Worm (Caenorhabditis elegans) whole organism, L2 larva: Measurements from ENCODE around the gene F08F3.8.

Experiments used
- nhr-25 ChIP-seq: fragments of 150-350 bp; sonication (generic microtip); optimal IDR thresholded peaks from 3 replicates; lab custom pipeline; 2014; ENCODE audit warnings: missing biosample characterization, missing genetic modification characterization
- unc-62 ChIP-seq: fragments of 150-350 bp; optimal IDR thresholded peaks from 2 replicates; lab custom pipeline; 2014; ENCODE audit warnings: missing biosample characterization, missing genetic modification reagents, missing genetic modification characterization

DNA sequence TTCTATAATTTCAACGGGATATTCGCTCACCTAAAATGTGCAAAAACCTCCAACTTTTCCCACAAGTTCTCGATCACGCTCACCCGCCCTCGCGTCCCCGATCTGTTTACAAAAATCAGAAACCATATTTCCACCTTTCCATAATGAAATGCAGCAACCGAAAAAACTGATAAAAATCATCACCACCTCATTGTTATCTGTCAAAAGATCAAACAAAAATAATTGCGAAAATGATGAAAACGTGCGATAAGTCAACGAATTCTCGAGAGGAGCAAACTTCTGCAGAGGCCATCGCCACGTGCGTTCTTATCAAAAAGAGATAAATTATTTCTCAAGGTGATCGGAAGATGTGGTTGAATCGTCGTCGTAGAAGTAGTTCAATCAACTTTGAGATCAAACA is 7.4 kb downstream of the F08F3.8 start:
- TF ChIP-seq nhr-25 (peak; percentile 84), unc-62 (GFP tag; lab: Kevin White, UChicago) (no peak)
